Fruit fly (Drosophila melanogaster): ENCODE measurements around the gene Spn.

DNA sequence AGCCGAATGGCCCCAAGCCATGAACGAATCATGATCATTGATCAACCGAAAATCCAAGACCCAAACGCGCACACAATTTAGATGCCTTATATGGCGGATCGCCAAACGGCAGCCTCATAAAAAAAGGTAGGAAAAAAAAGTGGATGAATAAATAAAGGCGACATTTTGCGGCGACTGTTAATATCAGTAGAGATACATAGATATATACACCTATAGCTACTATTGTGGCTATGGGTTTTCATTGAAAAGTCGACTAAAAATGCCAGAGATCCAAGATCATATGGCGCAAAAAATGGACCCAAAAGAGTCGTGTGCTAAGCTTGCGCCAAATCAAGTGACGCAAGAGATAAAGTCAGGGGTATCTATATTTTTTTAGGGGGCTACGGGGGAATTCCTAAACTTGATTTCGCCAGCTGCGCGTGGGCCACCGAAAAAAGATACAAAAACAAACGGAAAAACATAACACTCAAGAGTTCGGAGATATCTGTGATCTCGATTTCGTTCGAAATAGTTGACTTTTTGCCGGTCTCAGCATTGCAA, 2.9 kb downstream of the Spn start:
- TF ChIP-seq Pif1A (GFP tag; optimal IDR thresholded peaks at IDR 0.05) (no peak), rn (GFP tag; IDR thresholded peaks at IDR 0.05) (no peak), Ets98B (GFP tag; IDR thresholded peaks at IDR 0.05) (no peak), CG9948 (tag; optimal IDR thresholded peaks at IDR 0.05) (no peak), gl (tag; optimal IDR thresholded peaks at IDR 0.05) (no peak), Pif1B (GFP tag; optimal IDR thresholded peaks at IDR 0.05) (no peak), D1 (tag; optimal IDR thresholded peaks at IDR 0.05) (no peak), CG12605 (GFP tag; IDR thresholded peaks at IDR 0.05) (no peak), CG10348 (GFP tag; IDR thresholded peaks at IDR 0.05) (no peak), EcR (GFP tag; optimal IDR thresholded peaks at IDR 0.05) (no peak)

All from whole organism, pupa.